Worm (Caenorhabditis elegans): Measurements from ENCODE around the gene ZK512.7.

- no peak for TF ChIP-seq ztf-11 (tag; optimal IDR thresholded peaks at IDR 0.05)
- TF ChIP-seq fos-1 (tag; optimal IDR thresholded peaks at IDR 0.05), result no peak
- no peak for TF ChIP-seq snpc-4 (tag; optimal IDR thresholded peaks at IDR 0.05)
- no peak for TF ChIP-seq ama-1 (optimal IDR thresholded peaks at IDR 0.05)
- no peak for TF ChIP-seq ZK546.5 (tag; optimal IDR thresholded peaks at IDR 0.05)
Observed at ce11 chrIII:9154766-9155165, 16.3 kb upstream of the ZK512.7 start, which contains the start of gene irld-34.

Measured in whole organism, L2 larva.